Worm (Caenorhabditis elegans): ENCODE data around the gene cpi-2.

The cpi-2 gene

ce11 chrV:6000368-6000802 lies 43.5 kb upstream of the cpi-2 start (continued):
- TF ChIP-seq nhr-6 (tag; optimal IDR thresholded peaks at IDR 0.05) (peak; percentile 97), unc-39 (tag; optimal IDR thresholded peaks at IDR 0.05) (no peak), nhr-10 (tag; optimal IDR thresholded peaks at IDR 0.05) (peak; percentile 61), unc-55 (GFP tag; optimal IDR thresholded peaks at IDR 0.05) (peak; percentile 90), crh-2 (tag; optimal IDR thresholded peaks at IDR 0.05) (peak; percentile 98), sma-9 (GFP tag; optimal IDR thresholded peaks at IDR 0.05) (peak; percentile 99), sma-9 (tag; optimal IDR thresholded peaks at IDR 0.05) (no peak), dmd-4 (tag; optimal IDR thresholded peaks at IDR 0.05) (no peak), F13H6.1 (tag; optimal IDR thresholded peaks at IDR 0.05) (peak; percentile 97), nhr-77 (tag; optimal IDR thresholded peaks at IDR 0.05) (peak; percentile 71), nhr-12 (tag; optimal IDR thresholded peaks at IDR 0.05) (peak; percentile 10), ZK546.5 (tag; optimal IDR thresholded peaks at IDR 0.05) (no peak), nhr-21 (tag; optimal IDR thresholded peaks at IDR 0.05) (peak; percentile 96), lsy-2 (tag; optimal IDR thresholded peaks at IDR 0.05) (peak; percentile 73 to 91), sem-4 (tag; optimal IDR thresholded peaks at IDR 0.05) (peak; percentile 82), nhr-23 (tag; optimal IDR thresholded peaks at IDR 0.05) (no peak), ceh-82 (tag; optimal IDR thresholded peaks at IDR 0.05) (peak; percentile 7), R02D3.7 (tag; optimal IDR thresholded peaks at IDR 0.05) (no peak), skn-1 (tag; optimal IDR thresholded peaks at IDR 0.05) (no peak), blmp-1 (tag; optimal IDR thresholded peaks at IDR 0.05; ENCODE audit: insufficient read depth) (peak; percentile 100), gmeb-1 (tag; optimal IDR thresholded peaks at IDR 0.05) (peak; percentile 72)

ce11 chrV:6003301-6003700 lies 40.6 kb upstream of the cpi-2 start, which contains the start of gene fos-1:
fos-1 (plus strand) TSS chrV:6003601.
- TF ChIP-seq sma-3 (GFP tag; optimal IDR thresholded peaks at IDR 0.05) (no peak), fos-1 (tag; optimal IDR thresholded peaks at IDR 0.05) (no peak), Y55F3AM.14 (GFP tag; optimal IDR thresholded peaks at IDR 0.05) (no peak), ztf-11 (tag; optimal IDR thresholded peaks at IDR 0.05) (no peak), C34F6.9 (tag; optimal IDR thresholded peaks at IDR 0.05) (no peak), mbf-1 (tag; optimal IDR thresholded peaks at IDR 0.05) (no peak), nhr-21 (tag; optimal IDR thresholded peaks at IDR 0.05) (no peak)

- TF ChIP-seq nhr-11 (tag; optimal IDR thresholded peaks at IDR 0.05) (no peak), peb-1 (tag; optimal IDR thresholded peaks at IDR 0.05) (no peak), gmeb-1 (tag; optimal IDR thresholded peaks at IDR 0.05) (no peak), ztf-1 (GFP tag; conservative IDR thresholded peaks at IDR 0.05) (no peak), C34F6.9 (tag; optimal IDR thresholded peaks at IDR 0.05) (no peak), nhr-129 (tag; optimal IDR thresholded peaks at IDR 0.05) (no peak)
Measured at ce11 chrV:6007927-6008326, 35.9 kb upstream of the cpi-2 start.

- no peak for TF ChIP-seq nhr-237 (tag; optimal IDR thresholded peaks at IDR 0.05)
- no peak for TF ChIP-seq egl-27 (tag; optimal IDR thresholded peaks at IDR 0.05)
- no peak for TF ChIP-seq elt-1 (tag; optimal IDR thresholded peaks at IDR 0.05)
- no peak for TF ChIP-seq ztf-4 (tag; optimal IDR thresholded peaks at IDR 0.05)
- no peak for TF ChIP-seq C34F6.9 (tag; optimal IDR thresholded peaks at IDR 0.05)
- no peak for TF ChIP-seq nhr-25 (tag; optimal IDR thresholded peaks at IDR 0.05)
- no peak for TF ChIP-seq lin-13 (GFP tag; optimal IDR thresholded peaks at IDR 0.05)
- no peak for TF ChIP-seq mdl-1 (tag; optimal IDR thresholded peaks at IDR 0.05)
- no peak for TF ChIP-seq ztf-1 (GFP tag; conservative IDR thresholded peaks at IDR 0.05)
- no peak for TF ChIP-seq lsy-2 (tag; optimal IDR thresholded peaks at IDR 0.05)
- TF ChIP-seq sma-3 (GFP tag; optimal IDR thresholded peaks at IDR 0.05) = no peak
- no peak for TF ChIP-seq nhr-77 (tag; optimal IDR thresholded peaks at IDR 0.05)
- no peak for TF ChIP-seq lin-11 (tag; optimal IDR thresholded peaks at IDR 0.05)
- TF ChIP-seq blmp-1 (tag; optimal IDR thresholded peaks at IDR 0.05; ENCODE audit: insufficient read depth) = no peak
- no peak for TF ChIP-seq crh-2 (tag; optimal IDR thresholded peaks at IDR 0.05)
- no peak for TF ChIP-seq unc-62 (GFP tag; optimal IDR thresholded peaks at IDR 0.05)
- no peak for TF ChIP-seq unc-55 (GFP tag; optimal IDR thresholded peaks at IDR 0.05)
- no peak for TF ChIP-seq nhr-12 (tag; optimal IDR thresholded peaks at IDR 0.05)
Measured at ce11 chrV:6010642-6011041, 33.2 kb upstream of the cpi-2 start.

All from whole organism, L2 larva.